Fruit fly (Drosophila melanogaster): ENCODE data around the gene CG2258.

The CG2258 gene

dm6 chrX:8057299-8057730 lies 44.6 kb downstream of the CG2258 start (continued):
- peak; percentile 52 for TF ChIP-seq CG10267 (tag; optimal IDR thresholded peaks at IDR 0.05)
- peak; percentile 68 for TF ChIP-seq CG9876 (GFP tag; optimal IDR thresholded peaks at IDR 0.05)
- TF ChIP-seq CG9609 (GFP tag; optimal IDR thresholded peaks at IDR 0.05) = peak; percentile 78
- peak; percentile 33 for TF ChIP-seq ERR (GFP tag; optimal IDR thresholded peaks at IDR 0.05)
- peak; percentile 79 for TF ChIP-seq Ssrp (tag; optimal IDR thresholded peaks at IDR 0.05)
- TF ChIP-seq CG3407 (GFP tag; optimal IDR thresholded peaks at IDR 0.05) = peak; percentile 55
- TF ChIP-seq Nf-YA (GFP tag; IDR thresholded peaks at IDR 0.05) = no peak
- peak; percentile 54; the same call in 1 of the 3 replicates for TF ChIP-seq jigr1 (GFP tag; IDR thresholded peaks at IDR 0.05)
- TF ChIP-seq tx (GFP tag; optimal IDR thresholded peaks at IDR 0.05) = peak; percentile 66
- peak; percentile 83 for TF ChIP-seq grau (tag; optimal IDR thresholded peaks at IDR 0.05)
- no peak for TF ChIP-seq grn (GFP tag; optimal IDR thresholded peaks at IDR 0.05)
- TF ChIP-seq gcm2 (GFP tag; optimal IDR thresholded peaks at IDR 0.05) = no peak
- TF ChIP-seq CG17385 (GFP tag; optimal IDR thresholded peaks at IDR 0.05) = peak; percentile 51
- TF ChIP-seq dm (GFP tag; optimal IDR thresholded peaks at IDR 0.05) = peak; percentile 57
- TF ChIP-seq HLH4C (GFP tag; IDR thresholded peaks at IDR 0.05; ENCODE audit: partially characterized antibody) = no peak
- peak; percentile 58 for TF ChIP-seq Asciz (GFP tag; optimal IDR thresholded peaks at IDR 0.05)
- peak; percentile 32 for TF ChIP-seq gsb-n (tag; optimal IDR thresholded peaks at IDR 0.05)

DNA sequence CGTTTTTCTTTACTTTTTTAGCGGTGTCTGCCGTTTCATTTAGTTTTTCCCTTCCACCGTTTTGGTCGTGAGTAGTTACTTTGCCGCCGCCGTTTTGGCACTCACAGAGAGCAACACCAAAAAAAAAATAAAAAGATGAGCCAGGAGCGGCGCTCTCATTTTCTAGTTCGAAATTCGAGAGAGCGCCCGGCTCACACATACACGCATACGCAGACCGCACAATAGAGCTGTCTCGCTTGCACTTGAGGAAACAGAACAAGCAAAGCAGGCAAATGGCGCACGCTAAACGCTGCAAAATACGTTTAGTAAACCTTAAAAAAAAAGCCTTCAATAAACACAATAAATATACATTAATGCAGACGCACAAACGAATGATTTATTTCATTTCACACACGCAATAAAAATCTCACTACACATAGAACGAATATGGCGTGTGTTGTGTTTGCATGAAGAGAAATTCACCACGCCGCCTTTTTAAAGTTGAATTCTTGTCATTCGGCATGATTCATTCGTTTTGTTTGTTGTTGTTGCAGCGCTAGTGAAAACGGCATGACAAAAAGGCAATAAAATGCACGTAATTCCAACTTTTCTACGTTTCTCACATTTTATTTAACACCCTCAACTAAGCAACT lies 45.2 kb downstream of the CG2258 start:
- TF ChIP-seq Side (GFP tag; optimal IDR thresholded peaks at IDR 0.05) = no peak
- peak; percentile 43; the same call in 1 of the 2 replicates for TF ChIP-seq CG32772 (GFP tag; IDR thresholded peaks at IDR 0.05)
- no peak for TF ChIP-seq stwl (tag; optimal IDR thresholded peaks at IDR 0.05)
- TF ChIP-seq Gsc (GFP tag; IDR thresholded peaks at IDR 0.05) = no peak
- peak; percentile 41 for TF ChIP-seq yki (optimal IDR thresholded peaks at IDR 0.05)
- TF ChIP-seq sqz (GFP tag; optimal IDR thresholded peaks at IDR 0.05) = peak; percentile 87
- no peak for TF ChIP-seq tup (GFP tag; optimal IDR thresholded peaks at IDR 0.05)
- peak; percentile 21 for TF ChIP-seq YL-1 (GFP tag; optimal IDR thresholded peaks at IDR 0.05)
- TF ChIP-seq otp (GFP tag; IDR thresholded peaks at IDR 0.05) = 0 out of 3 replicates have a peak, but pooled peaks have one; percentile 27
- TF ChIP-seq Med (GFP tag) = peak; percentile 70
- TF ChIP-seq ewg (GFP tag; optimal IDR thresholded peaks at IDR 0.05) = peak; percentile 38
- peak; percentile 42 for TF ChIP-seq HLHmδ (GFP tag; optimal IDR thresholded peaks at IDR 0.05)
- TF ChIP-seq HmgZ (tag; optimal IDR thresholded peaks at IDR 0.05) = peak; percentile 11
- TF ChIP-seq CG42726 (GFP tag; IDR thresholded peaks at IDR 0.05; ENCODE audit: partially characterized antibody) = no peak
- TF ChIP-seq kni (GFP tag; optimal IDR thresholded peaks at IDR 0.05) = peak; percentile 25
- TF ChIP-seq CG34224 (GFP tag; IDR thresholded peaks at IDR 0.05; ENCODE audit: partially characterized antibody) = peak; percentile 32; the same call in 1 of the 3 replicates
- peak; percentile 44; the same call in 1 of the 2 replicates for TF ChIP-seq rib (GFP tag; IDR thresholded peaks at IDR 0.05)
- peak; percentile 35; the same call in 1 of the 2 replicates for TF ChIP-seq vvl (GFP tag; IDR thresholded peaks at IDR 0.05)
- TF ChIP-seq scrt (GFP tag; optimal IDR thresholded peaks at IDR 0.05) = no peak
- 0 out of 4 replicates have a peak, but pooled peaks have one; percentile 63 for TF ChIP-seq chinmo (GFP tag; IDR thresholded peaks at IDR 0.05; ENCODE audit: partially characterized antibody)
- TF ChIP-seq CG34376 (GFP tag; optimal IDR thresholded peaks at IDR 0.05) = peak; percentile 7
- no peak for TF ChIP-seq Kr (GFP tag; optimal IDR thresholded peaks at IDR 0.05)
- TF ChIP-seq HHEX (GFP tag; optimal IDR thresholded peaks at IDR 0.05) = no peak
- 0 out of 3 replicates have a peak, but pooled peaks have one; percentile 33 for TF ChIP-seq ci (GFP tag; IDR thresholded peaks at IDR 0.05)
- no peak for TF ChIP-seq lov (optimal IDR thresholded peaks at IDR 0.05)
- TF ChIP-seq lov (GFP tag; IDR thresholded peaks at IDR 0.05) = no peak
- TF ChIP-seq B-H2 (GFP tag; optimal IDR thresholded peaks at IDR 0.05) = peak; percentile 14
- TF ChIP-seq Drgx (GFP tag; IDR thresholded peaks at IDR 0.05) = peak; percentile 58
- no peak for TF ChIP-seq stc (GFP tag; IDR thresholded peaks at IDR 0.05)
- peak; percentile 58 for TF ChIP-seq CG1832 (GFP tag; optimal IDR thresholded peaks at IDR 0.05)
- TF ChIP-seq pnt (GFP tag; optimal IDR thresholded peaks at IDR 0.05) = no peak
- TF ChIP-seq cg (GFP tag; optimal IDR thresholded peaks at IDR 0.05) = peak; percentile 87
- no peak for TF ChIP-seq CG4282 (GFP tag; optimal IDR thresholded peaks at IDR 0.05)

All from whole organism, embryonic.